Worm (Caenorhabditis elegans) whole organism, L2 larva: ENCODE data around the gene mdf-1.

Source experiments
- F13H6.1 ChIP-seq: sonication (generic microtip); optimal IDR thresholded peaks from 2 replicates; lab custom pipeline; 2016; ENCODE audit warnings: missing genetic modification characterization, missing compliant biosample characterization
- R02D3.7 ChIP-seq: fragments of 150-350 bp; optimal IDR thresholded peaks from 2 replicates; lab custom pipeline; 2014; ENCODE audit warnings: missing biosample characterization, missing genetic modification characterization
- Y55F3AM.14 ChIP-seq: fragments of 200-800 bp; sonication (Bioruptor generic); optimal IDR thresholded peaks from 2 replicates; lab custom pipeline; 2018; ENCODE audit warnings: mild to moderate bottlenecking, missing genetic modification characterization, missing compliant biosample characterization
- ZK546.5 ChIP-seq: sonication (generic microtip); optimal IDR thresholded peaks from 2 replicates; lab custom pipeline; 2017; ENCODE audit warnings: missing biosample characterization, missing genetic modification characterization
- alr-1 ChIP-seq: fragments of 150-350 bp; optimal IDR thresholded peaks from 2 replicates; lab custom pipeline; 2014; ENCODE audit warnings: missing biosample characterization, missing genetic modification characterization
- aly-2 ChIP-seq: fragments of 150-350 bp; optimal IDR thresholded peaks from 2 replicates; lab custom pipeline; 2014; ENCODE audit warnings: missing biosample characterization, missing genetic modification characterization
- ama-1 ChIP-seq: fragments of 150-350 bp; optimal IDR thresholded peaks from 2 replicates; lab custom pipeline; 2018; ENCODE audit warnings: inconsistent platforms
- blmp-1 ChIP-seq: sonication (generic microtip); optimal IDR thresholded peaks from 2 replicates; lab custom pipeline; 2017; ENCODE audit warnings: missing genetic modification characterization, mild to moderate bottlenecking, missing compliant biosample characterization, antibody characterized with exemption, moderate library complexity; ENCODE audit not compliant: insufficient read depth
- ceh-16 ChIP-seq: fragments of 150-350 bp; optimal IDR thresholded peaks from 2 replicates; lab custom pipeline; 2014; ENCODE audit warnings: missing biosample characterization, missing genetic modification characterization
- ceh-82 ChIP-seq: fragments of 150-350 bp; optimal IDR thresholded peaks from 2 replicates; lab custom pipeline; 2014; ENCODE audit warnings: missing biosample characterization, missing genetic modification characterization
- crh-2 ChIP-seq: sonication (generic microtip); optimal IDR thresholded peaks from 2 replicates; lab custom pipeline; 2017; ENCODE audit warnings: missing biosample characterization, missing genetic modification characterization
- dmd-4 ChIP-seq: sonication (generic microtip); optimal IDR thresholded peaks from 2 replicates; lab custom pipeline; 2017; ENCODE audit warnings: missing biosample characterization, missing genetic modification characterization
- egl-27 ChIP-seq: sonication (generic microtip); optimal IDR thresholded peaks from 3 replicates; lab custom pipeline; 2017; ENCODE audit warnings: missing biosample characterization, missing genetic modification reagents, missing genetic modification characterization
- elt-3 ChIP-seq: sonication (generic microtip); optimal IDR thresholded peaks from 2 replicates; lab custom pipeline; 2017; ENCODE audit warnings: missing biosample characterization, missing genetic modification characterization
- fos-1 ChIP-seq: fragments of 150-350 bp; optimal IDR thresholded peaks from 2 replicates; lab custom pipeline; 2014; ENCODE audit warnings: missing biosample characterization, missing genetic modification characterization
- gmeb-1 ChIP-seq: fragments of 150-350 bp; optimal IDR thresholded peaks from 2 replicates; lab custom pipeline; 2014; ENCODE audit warnings: missing biosample characterization, missing genetic modification characterization
- lin-11 ChIP-seq: fragments of 150-350 bp; sonication (generic microtip); optimal IDR thresholded peaks from 2 replicates; lab custom pipeline; 2014; ENCODE audit warnings: missing biosample characterization, missing genetic modification characterization, inconsistent platforms, mixed read lengths
- lin-13 ChIP-seq: fragments of 150-350 bp; optimal IDR thresholded peaks from 2 replicates; lab custom pipeline; 2014; ENCODE audit warnings: missing biosample characterization, missing genetic modification reagents, missing genetic modification characterization
- lin-39 ChIP-seq: fragments of 150-350 bp; optimal IDR thresholded peaks from 2 replicates; lab custom pipeline; 2014; ENCODE audit warnings: missing biosample characterization, missing genetic modification reagents, missing genetic modification characterization
- mbf-1 ChIP-seq: sonication (generic microtip); optimal IDR thresholded peaks from 2 replicates; lab custom pipeline; 2017; ENCODE audit warnings: missing biosample characterization, missing genetic modification characterization
- mdl-1 ChIP-seq, 2 experiments: fragments of 150-350 bp in 1 of 2; sonication (generic microtip) in 1 of 2; optimal IDR thresholded peaks; 2 replicates each; lab custom pipeline; 2017; ENCODE audit warnings: missing biosample characterization in 2 of 2, missing genetic modification characterization in 2 of 2
- nhr-10 ChIP-seq: sonication (generic microtip); optimal IDR thresholded peaks from 2 replicates; lab custom pipeline; 2017; ENCODE audit warnings: missing biosample characterization, missing genetic modification characterization
- nhr-11 ChIP-seq: fragments of 150-350 bp; optimal IDR thresholded peaks from 2 replicates; lab custom pipeline; 2014; ENCODE audit warnings: missing biosample characterization, missing genetic modification characterization
- nhr-129 ChIP-seq: fragments of 150-350 bp; optimal IDR thresholded peaks from 2 replicates; lab custom pipeline; 2014; ENCODE audit warnings: missing biosample characterization, missing genetic modification characterization
- nhr-21 ChIP-seq: fragments of 150-350 bp; optimal IDR thresholded peaks from 2 replicates; lab custom pipeline; 2014; ENCODE audit warnings: missing biosample characterization, missing genetic modification characterization
- nhr-23 ChIP-seq: fragments of 150-350 bp; optimal IDR thresholded peaks from 2 replicates; lab custom pipeline; 2014; ENCODE audit warnings: missing biosample characterization, missing genetic modification reagents, missing genetic modification characterization
- nhr-237 ChIP-seq: fragments of 150-350 bp; optimal IDR thresholded peaks from 2 replicates; lab custom pipeline; 2014; ENCODE audit warnings: missing biosample characterization, missing genetic modification characterization
- nhr-25 ChIP-seq: fragments of 150-350 bp; sonication (generic microtip); optimal IDR thresholded peaks from 3 replicates; lab custom pipeline; 2014; ENCODE audit warnings: missing biosample characterization, missing genetic modification characterization
- nhr-6 ChIP-seq: fragments of 150-350 bp; optimal IDR thresholded peaks from 2 replicates; lab custom pipeline; 2014; ENCODE audit warnings: missing biosample characterization, missing genetic modification characterization
- peb-1 ChIP-seq: fragments of 150-350 bp; optimal IDR thresholded peaks from 2 replicates; lab custom pipeline; 2014; ENCODE audit warnings: missing biosample characterization, missing genetic modification characterization
- sem-4 ChIP-seq: fragments of 150-350 bp; optimal IDR thresholded peaks from 2 replicates; lab custom pipeline; 2014; ENCODE audit warnings: missing biosample characterization, missing genetic modification reagents, missing genetic modification characterization
- skn-1 ChIP-seq: sonication (generic microtip); optimal IDR thresholded peaks from 2 replicates; lab custom pipeline; 2017; ENCODE audit warnings: missing biosample characterization, missing genetic modification characterization
- sma-3 ChIP-seq: sonication (generic microtip); optimal IDR thresholded peaks from 2 replicates; lab custom pipeline; 2016; ENCODE audit warnings: missing genetic modification reagents, missing genetic modification characterization, missing compliant biosample characterization
- sma-9 ChIP-seq, 2 experiments: fragments of 150-350 bp in 1 of 2; sonication (generic microtip) in 1 of 2; optimal IDR thresholded peaks; 2 replicates each; lab custom pipeline; 2014 to 2016; ENCODE audit warnings: missing genetic modification characterization in 2 of 2, mild to moderate bottlenecking in 1 of 2, missing biosample characterization in 1 of 2, missing compliant biosample characterization in 1 of 2, missing genetic modification reagents in 1 of 2, moderate library complexity in 1 of 2
- snpc-4 ChIP-seq: fragments of 150-350 bp; optimal IDR thresholded peaks from 2 replicates; lab custom pipeline; 2014; ENCODE audit warnings: missing biosample characterization, missing genetic modification characterization
- unc-39 ChIP-seq: fragments of 150-350 bp; optimal IDR thresholded peaks from 2 replicates; lab custom pipeline; 2014; ENCODE audit warnings: missing biosample characterization, missing genetic modification characterization
- unc-55 ChIP-seq: fragments of 150-350 bp; sonication (generic microtip); optimal IDR thresholded peaks from 3 replicates; lab custom pipeline; 2014; ENCODE audit warnings: missing biosample characterization, missing genetic modification reagents, missing genetic modification characterization
- unc-62 ChIP-seq: fragments of 150-350 bp; optimal IDR thresholded peaks from 2 replicates; lab custom pipeline; 2014; ENCODE audit warnings: missing biosample characterization, missing genetic modification reagents, missing genetic modification characterization
- zag-1 ChIP-seq: fragments of 150-350 bp; optimal IDR thresholded peaks from 2 replicates; lab custom pipeline; 2014; ENCODE audit warnings: missing biosample characterization, missing genetic modification characterization
- ztf-11 ChIP-seq: sonication (generic microtip); optimal IDR thresholded peaks from 2 replicates; lab custom pipeline; 2017; ENCODE audit warnings: missing biosample characterization, missing genetic modification characterization
- ztf-4 ChIP-seq: fragments of 150-350 bp; optimal IDR thresholded peaks from 2 replicates; lab custom pipeline; 2014; ENCODE audit warnings: missing biosample characterization, missing genetic modification characterization

mdf-1 gene

DNA sequence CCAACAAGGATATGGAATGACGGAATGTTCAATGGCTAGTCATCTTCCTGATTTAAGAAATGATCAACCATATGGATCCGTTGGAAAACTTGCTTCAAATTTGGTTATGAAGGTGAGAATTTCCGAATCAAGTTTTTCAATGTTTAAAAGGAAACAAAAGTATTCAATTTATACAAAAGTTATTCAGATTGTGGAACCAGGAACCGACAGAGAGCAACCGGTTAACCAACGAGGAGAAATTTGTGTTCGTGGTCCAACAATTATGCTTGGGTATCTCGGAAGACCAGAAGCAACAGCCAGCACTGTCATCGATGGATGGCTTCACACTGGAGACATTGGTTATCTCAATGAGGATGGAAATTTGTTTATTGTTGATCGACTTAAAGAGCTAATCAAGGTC is 34.4 kb downstream of the mdf-1 start:
- TF ChIP-seq sem-4: no peak
- TF ChIP-seq blmp-1 (tag; lab: Kevin White, UChicago): no peak
- no peak for TF ChIP-seq nhr-129 (tag; lab: Kevin White, UChicago)
- TF ChIP-seq unc-55 (GFP tag; lab: Kevin White, UChicago): no peak
- no peak for TF ChIP-seq Y55F3AM.14
- no peak for TF ChIP-seq nhr-10
- TF ChIP-seq sma-3 (GFP tag; lab: Kevin White, UChicago): no peak
- no peak for TF ChIP-seq nhr-11 (tag; lab: Kevin White, UChicago)
- TF ChIP-seq peb-1 (tag; lab: Kevin White, UChicago): no peak
- no peak for TF ChIP-seq dmd-4 (tag; lab: Kevin White, UChicago)
- no peak for TF ChIP-seq lin-11
- no peak for TF ChIP-seq sma-9 (GFP tag; optimal IDR thresholded peaks at IDR 0.05; lab: Kevin White, UChicago)
- TF ChIP-seq sma-9 (tag; optimal IDR thresholded peaks at IDR 0.05; lab: Kevin White, UChicago): no peak
- TF ChIP-seq lin-39: no peak
- TF ChIP-seq ZK546.5: no peak
- no peak for TF ChIP-seq gmeb-1 (tag; lab: Kevin White, UChicago)
- no peak for TF ChIP-seq lin-13 (GFP tag; lab: Kevin White, UChicago)

DNA sequence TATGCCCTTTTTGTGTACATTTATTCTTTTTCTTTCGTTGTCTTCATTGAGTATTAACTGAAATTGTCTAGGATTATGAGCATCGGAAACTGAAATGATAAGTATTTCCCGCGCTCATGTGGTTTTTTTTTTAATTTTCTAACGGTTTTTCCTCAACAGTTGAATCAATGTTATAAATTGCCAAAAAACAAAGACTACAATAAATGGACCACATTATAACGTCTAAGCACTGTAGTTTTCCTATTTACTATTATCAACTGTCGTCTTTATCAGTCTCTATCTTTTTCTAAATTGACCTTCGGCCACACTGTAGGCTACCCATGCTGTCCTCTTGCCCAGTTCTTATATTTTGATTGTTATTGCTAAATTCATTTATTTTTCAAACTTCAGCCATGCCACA is 36.3 kb downstream of the mdf-1 start, which contains the start of gene acs-14:
acs-14 (plus strand) TSS at position 391 of the 400 bp plus-strand sequence.
- TF ChIP-seq fos-1 (tag; lab: Kevin White, UChicago) (peak; percentile 17), mbf-1 (tag; lab: Kevin White, UChicago) (no peak), nhr-11 (tag; lab: Kevin White, UChicago) (no peak), lin-11 (no peak), crh-2 (no peak), ztf-4 (tag; lab: Kevin White, UChicago) (no peak), nhr-23 (tag; lab: Kevin White, UChicago) (no peak)

DNA sequence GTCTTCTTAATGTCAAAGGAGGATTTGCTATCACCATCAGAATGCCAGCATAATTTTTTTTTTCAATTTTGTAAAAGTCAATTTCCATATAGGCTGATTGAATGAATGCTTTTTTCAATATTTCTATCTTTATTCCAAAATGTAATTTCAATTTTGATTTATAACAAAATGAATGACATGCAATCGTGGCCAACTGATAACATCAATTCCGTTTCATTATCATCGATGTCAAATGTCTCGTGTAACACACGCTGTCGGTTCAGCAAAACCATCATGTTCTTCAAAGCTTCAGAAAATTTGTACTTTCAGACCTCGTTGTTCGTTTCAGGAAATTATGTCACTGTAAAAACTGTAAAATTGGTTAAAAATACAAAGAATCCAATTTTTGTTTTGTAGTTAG is 37.1 kb downstream of the mdf-1 start:
- TF ChIP-seq gmeb-1 (tag; lab: Kevin White, UChicago) (no peak), Y55F3AM.14 (no peak), aly-2 (no peak), mbf-1 (tag; lab: Kevin White, UChicago) (no peak), alr-1 (tag; lab: Kevin White, UChicago) (no peak), ceh-82 (no peak), ztf-11 (tag; lab: Kevin White, UChicago) (no peak), R02D3.7 (tag; lab: Kevin White, UChicago) (no peak), sma-9 (GFP tag; optimal IDR thresholded peaks at IDR 0.05; lab: Kevin White, UChicago) (peak; percentile 30), sma-9 (tag; optimal IDR thresholded peaks at IDR 0.05; lab: Kevin White, UChicago) (no peak), ama-1 (lab: Kevin White, UChicago) (no peak), zag-1 (tag; lab: Kevin White, UChicago) (no peak), fos-1 (tag; lab: Kevin White, UChicago) (peak; percentile 78), mdl-1 (tag; optimal IDR thresholded peaks at IDR 0.05; lab: Kevin White, UChicago) (peak in 1 of 2 experiments; percentile 13), crh-2 (peak; percentile 10)

DNA sequence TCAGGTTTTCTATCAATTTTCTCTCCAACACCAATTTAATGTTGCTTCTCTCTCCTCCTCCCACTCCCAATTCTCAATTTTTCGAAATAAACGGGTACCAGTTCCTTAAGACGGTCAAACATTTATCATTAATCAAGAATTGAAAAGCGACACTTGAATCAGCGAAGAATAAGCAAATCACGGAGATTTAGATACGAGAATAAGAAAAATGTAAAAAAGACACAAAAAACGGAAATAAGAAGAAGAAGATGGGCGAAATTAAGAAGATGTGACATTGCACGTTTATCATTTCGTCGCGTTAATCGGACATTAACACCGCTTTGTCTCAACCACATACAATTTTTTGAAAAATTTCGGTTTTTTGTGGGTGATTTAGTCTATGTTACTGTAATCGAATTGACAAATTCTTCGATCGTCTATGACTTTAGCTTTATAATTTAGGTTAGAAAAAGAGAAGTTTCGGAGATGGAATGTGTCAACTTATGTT is 39.5 kb downstream of the mdf-1 start, which contains the start of gene haao-1:
haao-1 (plus strand) TSS at position 437 of the 487 bp plus-strand sequence.
- TF ChIP-seq snpc-4 (tag; lab: Kevin White, UChicago): no peak
- no peak for TF ChIP-seq skn-1 (tag; lab: Kevin White, UChicago)
- no peak for TF ChIP-seq R02D3.7 (tag; lab: Kevin White, UChicago)
- TF ChIP-seq, all 48 proteins: peak for 0

DNA sequence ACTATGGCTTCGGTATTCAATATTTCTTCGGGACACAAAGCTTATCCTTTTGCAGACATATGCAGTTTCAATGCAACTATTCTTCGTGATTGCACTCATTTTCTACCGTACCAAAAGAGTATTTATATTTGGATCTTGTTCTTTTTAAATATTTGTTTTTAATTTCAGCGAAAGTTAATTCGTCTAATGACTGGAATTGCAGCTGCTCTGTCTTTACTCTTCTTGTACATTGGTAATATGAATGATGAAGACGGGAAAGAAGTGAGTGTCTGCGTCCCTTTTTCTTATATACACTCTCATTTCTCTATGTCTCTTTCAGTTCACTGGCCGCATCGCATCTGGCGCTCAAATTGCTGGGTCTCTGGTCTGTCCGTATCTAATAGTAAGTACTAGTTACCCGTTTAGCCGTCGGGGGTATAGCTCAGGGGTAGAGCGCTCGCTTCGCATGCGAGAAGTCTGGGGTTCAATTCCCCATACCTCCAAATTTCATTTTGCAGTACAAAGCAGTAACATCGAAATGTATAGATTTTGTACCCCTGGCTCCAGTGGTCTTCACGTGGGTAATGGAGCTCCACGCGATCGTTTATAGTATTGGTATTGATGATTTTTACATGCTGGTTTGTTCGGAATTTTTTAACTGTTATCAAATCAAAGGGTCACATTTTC is 40.7 kb downstream of the mdf-1 start:
- TF ChIP-seq alr-1 (tag; lab: Kevin White, UChicago) (no peak), nhr-25 (tag; lab: Kevin White, UChicago) (peak; percentile 54), mbf-1 (tag; lab: Kevin White, UChicago) (no peak), ceh-82 (no peak), skn-1 (tag; lab: Kevin White, UChicago) (no peak), zag-1 (tag; lab: Kevin White, UChicago) (no peak), lin-39 (no peak), peb-1 (tag; lab: Kevin White, UChicago) (no peak), nhr-129 (tag; lab: Kevin White, UChicago) (peak; percentile 76), unc-39 (tag; lab: Kevin White, UChicago) (no peak), elt-3 (tag; lab: Kevin White, UChicago) (no peak), crh-2 (peak; percentile 38), nhr-6 (tag; lab: Kevin White, UChicago) (no peak), mdl-1 (tag; optimal IDR thresholded peaks at IDR 0.05; lab: Kevin White, UChicago) (no peak), nhr-23 (tag; lab: Kevin White, UChicago) (no peak), nhr-237 (tag; lab: Kevin White, UChicago) (no peak), lin-13 (GFP tag; lab: Kevin White, UChicago) (peak; percentile 54), ama-1 (lab: Kevin White, UChicago) (no peak), Y55F3AM.14 (peak; percentile 60), nhr-21 (tag; lab: Kevin White, UChicago) (peak; percentile 71), snpc-4 (tag; lab: Kevin White, UChicago) (peak; percentile 95), ztf-4 (tag; lab: Kevin White, UChicago) (peak; percentile 45), unc-62 (no peak), F13H6.1 (tag; lab: Kevin White, UChicago) (peak; percentile 57), ceh-16 (tag; lab: Kevin White, UChicago) (peak; percentile 48), sem-4 (peak; percentile 34), egl-27 (tag; lab: Kevin White, UChicago) (peak; percentile 67), sma-3 (GFP tag; lab: Kevin White, UChicago) (peak; percentile 75)
